Fruit fly (Drosophila melanogaster): ENCODE results near the gene Lar.
A peak's percentile ranks its signal among the peaks of the same experiment; 100 is the strongest.

DNA sequence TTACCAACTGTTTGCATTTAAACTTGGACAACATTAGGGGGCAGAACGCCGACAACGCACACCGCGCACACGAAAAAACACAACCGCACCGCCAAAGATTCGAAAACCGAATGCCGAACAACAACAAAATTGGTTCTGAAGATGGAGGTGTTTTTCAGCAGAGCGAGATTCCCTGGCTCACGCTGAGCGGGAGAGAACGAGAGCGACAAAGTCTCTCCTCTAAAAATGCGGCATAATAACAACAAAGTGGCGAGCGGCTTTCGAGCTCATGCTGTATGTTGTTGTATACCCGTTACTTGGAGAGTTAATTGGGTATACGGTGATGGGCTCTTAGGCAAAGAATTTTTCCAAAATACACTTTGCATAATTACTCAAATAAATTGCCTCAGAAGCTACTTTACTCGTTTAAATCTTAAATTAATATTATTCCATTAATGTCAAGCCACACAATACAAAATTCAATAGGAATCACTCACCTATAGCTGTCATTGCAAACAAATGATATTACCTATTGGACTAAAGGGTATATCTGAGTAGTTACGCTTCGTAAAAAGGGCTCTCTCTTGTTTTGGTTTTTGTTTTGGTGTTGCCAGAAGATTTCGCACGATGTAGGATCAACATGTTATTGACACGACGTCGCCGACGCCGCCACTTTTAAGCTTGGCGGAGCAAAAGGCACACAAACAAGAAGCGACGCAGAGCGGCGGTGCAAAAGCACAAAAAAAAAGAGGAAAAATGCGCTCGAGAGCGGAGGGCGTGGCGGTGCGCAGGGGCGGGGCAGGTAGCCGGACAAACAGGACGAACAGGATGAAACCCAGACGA lies 13.7 kb upstream of the Lar start:
- TF ChIP-seq acj6 (GFP tag; optimal IDR thresholded peaks at IDR 0.05): peak; percentile 94
- peak; percentile 40 for TF ChIP-seq fd85E (GFP tag; optimal IDR thresholded peaks at IDR 0.05)
- TF ChIP-seq CG34406 (GFP tag; optimal IDR thresholded peaks at IDR 0.05): peak; percentile 87
- TF ChIP-seq Gug (GFP tag; IDR thresholded peaks at IDR 0.05): peak; percentile 79
- peak; percentile 95 for TF ChIP-seq CG8119 (GFP tag; IDR thresholded peaks at IDR 0.05)
